Fruit fly (Drosophila melanogaster) whole organism, embryonic: Measurements from ENCODE around the gene CG13311.

ENCODE experiments used
- Atf6 ChIP-seq: fragments of 200-800 bp; sonication (Bioruptor generic); IDR thresholded peaks from 2 replicates; pipeline ENCODE4 v1.3.6; 2022; ENCODE audit warnings: missing biosample characterization, missing genetic modification characterization
- CG10431 ChIP-seq: fragments of 200-800 bp; sonication (Bioruptor generic); optimal IDR thresholded peaks from 3 replicates; lab custom pipeline; 2018; ENCODE audit warnings: missing biosample characterization, mild to moderate bottlenecking, missing genetic modification characterization
- CG10462 ChIP-seq: fragments of 200-800 bp; sonication (Bioruptor generic); optimal IDR thresholded peaks from 2 replicates; lab custom pipeline; 2016; ENCODE audit warnings: missing biosample characterization, missing genetic modification characterization
- CG11695 ChIP-seq: fragments of 200-800 bp; sonication (Bioruptor generic); IDR thresholded peaks from 3 replicates; pipeline ENCODE4 v1.3.6; 2022; ENCODE audit warnings: missing biosample characterization, missing genetic modification characterization
- CG12155 ChIP-seq: fragments of 200-800 bp; sonication (Bioruptor generic); optimal IDR thresholded peaks from 3 replicates; lab custom pipeline; 2016; ENCODE audit warnings: missing biosample characterization, missing genetic modification characterization
- CG12299 ChIP-seq: fragments of 200-800 bp; sonication (Bioruptor generic); optimal IDR thresholded peaks from 2 replicates; lab custom pipeline; 2018; ENCODE audit warnings: missing biosample characterization, mild to moderate bottlenecking, missing genetic modification characterization
- CG1603 ChIP-seq: fragments of 200-800 bp; sonication (Bioruptor generic); optimal IDR thresholded peaks from 2 replicates; lab custom pipeline; 2019; ENCODE audit warnings: missing biosample characterization, mild to moderate bottlenecking, missing genetic modification characterization, moderate library complexity
- CG16813 ChIP-seq: fragments of 200-800 bp; sonication (Bioruptor generic); IDR thresholded peaks from 3 replicates; pipeline ENCODE4 v1.3.6; 2022; ENCODE audit warnings: missing biosample characterization, missing genetic modification characterization; ENCODE audit not compliant: partially characterized antibody
- CG17568 ChIP-seq: fragments of 200-800 bp; sonication (Bioruptor generic); optimal IDR thresholded peaks from 2 replicates; lab custom pipeline; 2018; ENCODE audit warnings: missing biosample characterization, mild to moderate bottlenecking, missing genetic modification characterization, moderate library complexity
- CG17802 ChIP-seq: fragments of 200-800 bp; sonication (Bioruptor generic); optimal IDR thresholded peaks from 2 replicates; lab custom pipeline; 2018; ENCODE audit warnings: missing biosample characterization, mild to moderate bottlenecking, missing genetic modification characterization, moderate library complexity
- CG2875 ChIP-seq: fragments of 200-800 bp; sonication (Bioruptor generic); optimal IDR thresholded peaks from 2 replicates; lab custom pipeline; 2017; ENCODE audit warnings: missing biosample characterization, mild to moderate bottlenecking, missing genetic modification characterization, missing genetic modification reagents
- CG3065 ChIP-seq: fragments of 200-800 bp; sonication (Bioruptor generic); optimal IDR thresholded peaks from 2 replicates; lab custom pipeline; 2016; ENCODE audit warnings: missing biosample characterization, missing genetic modification characterization
- CG31365 ChIP-seq: fragments of 200-800 bp; sonication (Bioruptor generic); optimal IDR thresholded peaks from 2 replicates; lab custom pipeline; 2018; ENCODE audit warnings: missing biosample characterization, mild to moderate bottlenecking, missing genetic modification characterization
- CG31388 ChIP-seq: fragments of 200-800 bp; sonication (Bioruptor generic); optimal IDR thresholded peaks from 2 replicates; lab custom pipeline; 2016; ENCODE audit warnings: missing biosample characterization, missing genetic modification characterization
- CG4707 ChIP-seq: fragments of 200-800 bp; sonication (Bioruptor generic); optimal IDR thresholded peaks from 2 replicates; lab custom pipeline; 2018; ENCODE audit warnings: missing biosample characterization, mild to moderate bottlenecking, missing genetic modification characterization, moderate library complexity
- CG4820 ChIP-seq: fragments of 200-800 bp; sonication (Bioruptor generic); optimal IDR thresholded peaks from 3 replicates; lab custom pipeline; 2016; ENCODE audit warnings: missing biosample characterization, missing genetic modification characterization
- CG7556 ChIP-seq: fragments of 200-800 bp; sonication (Bioruptor generic); optimal IDR thresholded peaks from 2 replicates; lab custom pipeline; 2017; ENCODE audit warnings: missing biosample characterization, mild to moderate bottlenecking, missing genetic modification characterization
- CG7786 ChIP-seq: fragments of 200-800 bp; sonication (Bioruptor generic); optimal IDR thresholded peaks from 2 replicates; lab custom pipeline; 2016; ENCODE audit warnings: missing biosample characterization, missing genetic modification characterization
- CG7963 ChIP-seq: fragments of 200-800 bp; sonication (Bioruptor generic); IDR thresholded peaks from 3 replicates; pipeline ENCODE4 v1.3.6; 2022; ENCODE audit warnings: missing biosample characterization, missing genetic modification characterization; ENCODE audit not compliant: partially characterized antibody
- D19B ChIP-seq: fragments of 200-800 bp; sonication (Bioruptor generic); optimal IDR thresholded peaks from 2 replicates; lab custom pipeline; 2017; ENCODE audit warnings: missing biosample characterization, mild to moderate bottlenecking, missing genetic modification characterization
- Dll ChIP-seq: fragments of 200-800 bp; sonication (Bioruptor generic); IDR thresholded peaks from 4 replicates; pipeline ENCODE4 v1.3.6; 2022; ENCODE audit warnings: missing biosample characterization, missing genetic modification characterization; ENCODE audit not compliant: partially characterized antibody
- GATAe ChIP-seq: fragments of 200-800 bp; sonication (Bioruptor generic); conservative IDR thresholded peaks from 2 replicates; pipeline ENCODE4 v1.3.6; 2022; ENCODE audit warnings: missing biosample characterization, missing genetic modification characterization
- Hmr ChIP-seq: fragments of 200-800 bp; sonication (Bioruptor generic); optimal IDR thresholded peaks from 3 replicates; lab custom pipeline; 2017; ENCODE audit warnings: mild to moderate bottlenecking, missing biosample characterization, missing genetic modification reagents, missing genetic modification characterization
- Med ChIP-seq: fragments of 200-800 bp; sonication (Bioruptor generic); peaks from one replicate; lab custom pipeline; 2016; ENCODE audit warnings: missing biosample characterization, missing genetic modification characterization, mild to moderate bottlenecking, inconsistent platforms, moderate library complexity
- Mrtf ChIP-seq: fragments of 200-800 bp; sonication (Bioruptor generic); IDR thresholded peaks from 3 replicates; pipeline ENCODE4 v1.3.6; 2022; ENCODE audit warnings: missing biosample characterization, missing genetic modification characterization
- NC2α ChIP-seq: fragments of 200-800 bp; sonication (Bioruptor generic); optimal IDR thresholded peaks from 2 replicates; lab custom pipeline; 2016; ENCODE audit warnings: missing biosample characterization, missing genetic modification characterization
- NC2β ChIP-seq: fragments of 200-800 bp; sonication (Bioruptor generic); optimal IDR thresholded peaks from 2 replicates; lab custom pipeline; 2016; ENCODE audit warnings: missing biosample characterization, missing genetic modification characterization
- Sox100B ChIP-seq: fragments of 200-800 bp; sonication (Bioruptor generic); optimal IDR thresholded peaks from 3 replicates; lab custom pipeline; 2018; ENCODE audit warnings: missing biosample characterization, mild to moderate bottlenecking, missing genetic modification characterization
- Stat92E ChIP-seq, 3 experiments: fragments of >200 bp in 2 of 3; fragments of 200-800 bp in 1 of 3; sonication (Bioruptor generic) in 1 of 3; optimal IDR thresholded peaks; 2 replicates each; lab custom pipeline; 2017 to 2019; ENCODE audit warnings: missing biosample characterization in 3 of 3, missing genetic modification characterization in 3 of 3, mild to moderate bottlenecking in 1 of 3, moderate library complexity in 1 of 3
- ac ChIP-seq: fragments of 200-800 bp; sonication (Bioruptor generic); optimal IDR thresholded peaks from 3 replicates; lab custom pipeline; 2017; ENCODE audit warnings: missing biosample characterization, mild to moderate bottlenecking, missing genetic modification characterization
- amos ChIP-seq: fragments of 200-800 bp; sonication (Bioruptor generic); IDR thresholded peaks from 2 replicates; pipeline ENCODE4 v1.3.6; 2022; ENCODE audit warnings: missing biosample characterization, missing genetic modification characterization; ENCODE audit not compliant: partially characterized antibody
- cato ChIP-seq: fragments of 200-800 bp; sonication (Bioruptor generic); optimal IDR thresholded peaks from 2 replicates; lab custom pipeline; 2016; ENCODE audit warnings: missing biosample characterization, missing genetic modification characterization, borderline replicate concordance
- cg ChIP-seq: fragments of 200-800 bp; sonication (Bioruptor generic); optimal IDR thresholded peaks from 3 replicates; lab custom pipeline; 2019; ENCODE audit warnings: missing biosample characterization, mild to moderate bottlenecking, missing genetic modification characterization, moderate library complexity
- chm ChIP-seq: fragments of 200-800 bp; sonication (Bioruptor generic); IDR thresholded peaks from 2 replicates; pipeline ENCODE4 v1.3.6; 2022; ENCODE audit warnings: missing biosample characterization, missing genetic modification characterization
- dysf ChIP-seq: fragments of 200-800 bp; sonication (Bioruptor generic); IDR thresholded peaks from 3 replicates; pipeline ENCODE4 v1.3.6; 2022; ENCODE audit warnings: missing biosample characterization, missing genetic modification characterization
- emc ChIP-seq: fragments of 200-800 bp; sonication (Bioruptor generic); optimal IDR thresholded peaks from 2 replicates; lab custom pipeline; 2016; ENCODE audit warnings: missing biosample characterization, missing genetic modification characterization
- ems ChIP-seq: fragments of 200-800 bp; sonication (Bioruptor generic); optimal IDR thresholded peaks from 3 replicates; lab custom pipeline; 2016; ENCODE audit warnings: missing biosample characterization, missing genetic modification characterization
- grn ChIP-seq: fragments of 200-800 bp; sonication (Bioruptor generic); optimal IDR thresholded peaks from 3 replicates; lab custom pipeline; 2017; ENCODE audit warnings: missing biosample characterization, missing genetic modification characterization
- gsb-n ChIP-seq: fragments of 200-800 bp; sonication (Bioruptor generic); optimal IDR thresholded peaks from 3 replicates; lab custom pipeline; 2018; ENCODE audit warnings: missing biosample characterization, mild to moderate bottlenecking, missing genetic modification characterization
- nerfin-1 ChIP-seq: fragments of 200-800 bp; sonication (Bioruptor generic); optimal IDR thresholded peaks from 3 replicates; lab custom pipeline; 2019; ENCODE audit warnings: missing biosample characterization, mild to moderate bottlenecking, missing genetic modification characterization, moderate library complexity
- nom ChIP-seq: fragments of 200-800 bp; sonication (Bioruptor generic); optimal IDR thresholded peaks from 2 replicates; lab custom pipeline; 2017; ENCODE audit warnings: missing biosample characterization, missing genetic modification characterization, mild to moderate bottlenecking, moderate library complexity, missing genetic modification reagents
- onecut ChIP-seq: fragments of 200-800 bp; sonication (Bioruptor generic); IDR thresholded peaks from 2 replicates; pipeline ENCODE4 v1.3.6; 2022; ENCODE audit warnings: missing biosample characterization, missing genetic modification characterization
- pan ChIP-seq, 4 experiments: fragments of >200 bp in 3 of 4; fragments of 200-800 bp in 1 of 4; sonication (Bioruptor generic) in 1 of 4; optimal IDR thresholded peaks in 3 of 4; IDR thresholded peaks in 1 of 4; 2 replicates each; pipeline versions ENCODE4 v1.3.6 to Lab custom; 2017 to 2022; ENCODE audit warnings: missing biosample characterization in 2 of 4, missing genetic modification characterization in 2 of 4, mixed read lengths in 1 of 4
- sc ChIP-seq, 3 experiments: fragments of >200 bp in 2 of 3; fragments of 200-800 bp in 1 of 3; sonication (Bioruptor generic) in 1 of 3; optimal IDR thresholded peaks; 2 replicates in 2 of 3; 3 replicates in 1 of 3; lab custom pipeline; 2017; ENCODE audit warnings: mild to moderate bottlenecking in 1 of 3, missing biosample characterization in 1 of 3, missing genetic modification characterization in 1 of 3, missing genetic modification reagents in 1 of 3
- tup ChIP-seq: fragments of 200-800 bp; sonication (Bioruptor generic); optimal IDR thresholded peaks from 2 replicates; lab custom pipeline; 2016; ENCODE audit warnings: missing biosample characterization, mild to moderate bottlenecking, missing genetic modification characterization, moderate library complexity
- vvl ChIP-seq: fragments of 200-800 bp; sonication (Bioruptor generic); IDR thresholded peaks from 2 replicates; pipeline ENCODE4 v1.3.6; 2022; ENCODE audit warnings: missing biosample characterization, missing genetic modification characterization
- zf30C ChIP-seq: fragments of 200-800 bp; sonication (Bioruptor generic); optimal IDR thresholded peaks from 3 replicates; lab custom pipeline; 2018; ENCODE audit warnings: missing biosample characterization, mild to moderate bottlenecking, missing genetic modification characterization
- zfh1 ChIP-seq: fragments of 200-800 bp; sonication (Bioruptor generic); IDR thresholded peaks from 3 replicates; pipeline ENCODE4 v1.3.6; 2022; ENCODE audit warnings: missing biosample characterization, missing genetic modification characterization

The CG13311 gene

DNA sequence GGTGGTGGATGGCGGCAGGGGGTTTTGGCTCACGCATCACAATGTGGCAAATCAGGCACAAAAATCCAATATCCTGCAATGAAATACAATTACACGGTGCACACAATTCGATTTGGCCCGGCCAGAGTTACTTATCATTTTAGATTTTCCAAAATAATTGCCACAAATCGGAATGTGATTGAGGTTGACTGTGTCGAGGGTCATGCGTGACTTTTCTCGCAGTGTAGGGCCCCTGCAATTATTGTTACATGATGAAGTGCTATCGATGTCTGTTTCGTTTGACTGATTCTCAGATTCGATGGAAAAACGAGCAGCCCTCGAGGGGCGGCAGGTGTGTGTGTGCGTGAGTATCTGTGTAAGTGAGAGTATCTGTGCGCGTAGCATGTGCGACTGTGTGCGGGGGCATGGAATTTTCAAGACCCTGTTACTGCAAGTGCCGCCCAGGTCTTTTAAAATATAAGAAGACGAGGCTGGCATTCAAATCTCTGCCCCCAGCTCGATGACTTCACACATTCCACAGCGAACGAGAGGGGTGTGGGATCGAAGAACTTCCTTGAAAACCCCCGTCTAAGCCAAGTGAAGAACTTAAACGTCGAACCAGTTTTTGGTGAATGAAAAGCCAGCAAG lies 22.6 kb upstream of the CG13311 start:
- TF ChIP-seq CG12299 (tag; lab: Kevin White, UChicago): no peak
- peak; percentile 74 for TF ChIP-seq zf30C (GFP tag; lab: Kevin White, UChicago)
- TF ChIP-seq nom (GFP tag; lab: Kevin White, UChicago): no peak
- TF ChIP-seq D19B: no peak
- no peak for TF ChIP-seq CG31388
- TF ChIP-seq CG4707 (GFP tag; lab: Kevin White, UChicago): no peak
- no peak for TF ChIP-seq tup
- TF ChIP-seq CG7786 (GFP tag; lab: Kevin White, UChicago): no peak
- no peak for TF ChIP-seq emc (GFP tag; lab: Kevin White, UChicago)
- no peak for TF ChIP-seq CG11695 (GFP tag; lab: Robert Waterston, UW)
- TF ChIP-seq CG10431 (GFP tag; lab: Kevin White, UChicago): no peak
- no peak for TF ChIP-seq CG17568 (GFP tag; lab: Kevin White, UChicago)
- TF ChIP-seq Med: peak; percentile 66
- TF ChIP-seq Stat92E (GFP tag; optimal IDR thresholded peaks at IDR 0.05; lab: Kevin White, UChicago): peak in 1 of 3 experiments; percentile 2
- no peak for TF ChIP-seq chm (GFP tag; lab: Robert Waterston, UW)
- TF ChIP-seq GATAe (GFP tag; lab: Robert Waterston, UW): no peak
- TF ChIP-seq amos (GFP tag; lab: Robert Waterston, UW): no peak
- TF ChIP-seq ac (GFP tag; lab: Kevin White, UChicago): no peak
- TF ChIP-seq CG12155 (GFP tag; lab: Kevin White, UChicago): no peak
- TF ChIP-seq pan (optimal IDR thresholded peaks at IDR 0.05; lab: Kevin White, UChicago): no peak
- TF ChIP-seq pan (GFP tag; optimal IDR thresholded peaks at IDR 0.05 in 1 of 2, IDR thresholded peaks at IDR 0.05 in 1 of 2): no peak
- no peak for TF ChIP-seq ems (GFP tag; lab: Kevin White, UChicago)
- peak; percentile 19; the same call in 1 of the 3 replicates for TF ChIP-seq zfh1
- no peak for TF ChIP-seq CG2875 (GFP tag; lab: Kevin White, UChicago)
- TF ChIP-seq grn (GFP tag; lab: Kevin White, UChicago): no peak
- no peak for TF ChIP-seq Hmr
- TF ChIP-seq Sox100B (GFP tag; lab: Kevin White, UChicago): no peak
- TF ChIP-seq CG17802 (tag; lab: Kevin White, UChicago): no peak
- TF ChIP-seq CG1603 (tag; lab: Kevin White, UChicago): peak; percentile 10
- TF ChIP-seq NC2α (GFP tag; lab: Kevin White, UChicago): no peak
- TF ChIP-seq CG4820: no peak
- TF ChIP-seq nerfin-1: peak; percentile 42
- peak; percentile 33 for TF ChIP-seq gsb-n (tag; lab: Kevin White, UChicago)
- TF ChIP-seq Dll: no peak
- no peak for TF ChIP-seq CG7556 (GFP tag; lab: Kevin White, UChicago)
- no peak for TF ChIP-seq CG31365
- no peak for TF ChIP-seq CG3065 (GFP tag; lab: Kevin White, UChicago)
- TF ChIP-seq onecut (GFP tag; lab: Robert Waterston, UW): no peak
- TF ChIP-seq Atf6: no peak
- TF ChIP-seq CG7963 (GFP tag; lab: Robert Waterston, UW): no peak
- no peak for TF ChIP-seq CG10462 (GFP tag; lab: Kevin White, UChicago)
- no peak for TF ChIP-seq NC2β (GFP tag; lab: Kevin White, UChicago)
- 0 out of 2 replicates have a peak, but pooled peaks have one; percentile 6 for TF ChIP-seq vvl (GFP tag; lab: Robert Waterston, UW)
- peak; percentile 39 for TF ChIP-seq cg (GFP tag; lab: Kevin White, UChicago)
- no peak for TF ChIP-seq cato (GFP tag; lab: Kevin White, UChicago)
- 0 out of 3 replicates have a peak, but pooled peaks have one; percentile 2 for TF ChIP-seq CG16813 (GFP tag; lab: Robert Waterston, UW)
- no peak for TF ChIP-seq sc (optimal IDR thresholded peaks at IDR 0.05; lab: Kevin White, UChicago)
- no peak for TF ChIP-seq sc (GFP tag; optimal IDR thresholded peaks at IDR 0.05; lab: Kevin White, UChicago)
- TF ChIP-seq dysf: no peak
- no peak for TF ChIP-seq Mrtf (GFP tag; lab: Robert Waterston, UW)
